Worm (Caenorhabditis elegans): ENCODE measurements around the gene Y38E10A.33.

Y38E10A.33 gene

ce11 chrII:12715757-12716350 lies 36.4 kb upstream of the Y38E10A.33 start:
- TF ChIP-seq ceh-83 (GFP tag; optimal IDR thresholded peaks at IDR 0.05) (no peak), ceh-43 (GFP tag; optimal IDR thresholded peaks at IDR 0.05) (no peak), sem-2 (GFP tag; optimal IDR thresholded peaks at IDR 0.05) (no peak), flh-1 (GFP tag; optimal IDR thresholded peaks at IDR 0.05) (no peak), elt-3 (tag; optimal IDR thresholded peaks at IDR 0.05) (no peak), mls-2 (tag; optimal IDR thresholded peaks at IDR 0.05) (no peak), mep-1 (tag; optimal IDR thresholded peaks at IDR 0.05) (no peak), unc-120 (tag; optimal IDR thresholded peaks at IDR 0.05; ENCODE audit: poor library complexity, severe bottlenecking) (no peak), ceh-39 (tag; optimal IDR thresholded peaks at IDR 0.05) (no peak), bed-3 (GFP tag; optimal IDR thresholded peaks at IDR 0.05) (no peak)

ce11 chrII:12711490-12711889 lies 32.0 kb upstream of the Y38E10A.33 start:
- TF ChIP-seq ham-2 (GFP tag; optimal IDR thresholded peaks at IDR 0.05) (no peak), ces-1 (GFP tag; optimal IDR thresholded peaks at IDR 0.05) (peak; percentile 86), bed-3 (GFP tag; optimal IDR thresholded peaks at IDR 0.05) (no peak), elt-3 (tag; optimal IDR thresholded peaks at IDR 0.05) (no peak)

ce11 chrII:12696116-12696515 lies 16.7 kb upstream of the Y38E10A.33 start:
- no peak for TF ChIP-seq unc-120 (tag; optimal IDR thresholded peaks at IDR 0.05; ENCODE audit: poor library complexity, severe bottlenecking)

- TF ChIP-seq blmp-1 (tag; optimal IDR thresholded peaks at IDR 0.05) (no peak), lin-32 (GFP tag; optimal IDR thresholded peaks at IDR 0.05) (no peak), sptf-1 (tag; optimal IDR thresholded peaks at IDR 0.05) (no peak)
Observed at ce11 chrII:12694112-12694511, 14.7 kb upstream of the Y38E10A.33 start, which contains the start of gene tbc-17. Gene tbc-17 (plus strand): TSS chrII:12694412.

- no peak for TF ChIP-seq ztf-11 (tag; optimal IDR thresholded peaks at IDR 0.05)
- no peak for TF ChIP-seq ceh-43 (GFP tag; optimal IDR thresholded peaks at IDR 0.05)
- no peak for TF ChIP-seq hlh-1 (tag; optimal IDR thresholded peaks at IDR 0.05)
- TF ChIP-seq unc-120 (tag; optimal IDR thresholded peaks at IDR 0.05; ENCODE audit: poor library complexity, severe bottlenecking) = no peak
- no peak for TF ChIP-seq lsy-2 (tag; optimal IDR thresholded peaks at IDR 0.05)
- peak; percentile 75 for TF ChIP-seq blmp-1 (tag; optimal IDR thresholded peaks at IDR 0.05)
- TF ChIP-seq pha-4 (tag; optimal IDR thresholded peaks at IDR 0.05) = no peak
Observed at ce11 chrII:12692694-12693093, 13.2 kb upstream of the Y38E10A.33 start.

ce11 chrII:12691351-12691750 lies 11.9 kb upstream of the Y38E10A.33 start:
- TF ChIP-seq unc-39 (tag; optimal IDR thresholded peaks at IDR 0.05) = no peak
- no peak for TF ChIP-seq unc-62 (GFP tag; optimal IDR thresholded peaks at IDR 0.05)
- no peak for TF ChIP-seq nhr-12 (tag; optimal IDR thresholded peaks at IDR 0.05)
- TF ChIP-seq ceh-39 (tag; optimal IDR thresholded peaks at IDR 0.05) = no peak
- no peak for TF ChIP-seq unc-120 (tag; optimal IDR thresholded peaks at IDR 0.05; ENCODE audit: poor library complexity, severe bottlenecking)
- TF ChIP-seq lsy-2 (tag; optimal IDR thresholded peaks at IDR 0.05) = no peak
- no peak for TF ChIP-seq ceh-83 (GFP tag; optimal IDR thresholded peaks at IDR 0.05)
- TF ChIP-seq bed-3 (GFP tag; optimal IDR thresholded peaks at IDR 0.05) = no peak
- TF ChIP-seq nhr-28 (tag; optimal IDR thresholded peaks at IDR 0.05) = no peak
- TF ChIP-seq cnd-1 (tag; optimal IDR thresholded peaks at IDR 0.05) = no peak

ce11 chrII:12690905-12691304 lies 11.5 kb upstream of the Y38E10A.33 start:
- no peak for TF ChIP-seq elt-3 (tag; optimal IDR thresholded peaks at IDR 0.05)
- no peak for TF ChIP-seq lsy-2 (tag; optimal IDR thresholded peaks at IDR 0.05)
- TF ChIP-seq nhr-76 (tag; optimal IDR thresholded peaks at IDR 0.05) = no peak
- TF ChIP-seq ces-1 (GFP tag; optimal IDR thresholded peaks at IDR 0.05) = peak; percentile 64

- TF ChIP-seq unc-62 (GFP tag; optimal IDR thresholded peaks at IDR 0.05) (peak; percentile 42), elt-1 (tag; optimal IDR thresholded peaks at IDR 0.05; ENCODE audit: borderline replicate concordance, insufficient read depth) (peak; percentile 35), elt-3 (tag; optimal IDR thresholded peaks at IDR 0.05) (peak; percentile 18), pha-4 (tag; optimal IDR thresholded peaks at IDR 0.05) (no peak)
Observed at ce11 chrII:12689333-12689732, 9.9 kb upstream of the Y38E10A.33 start.
